Worm (Caenorhabditis elegans) whole organism, L4 larva: Measurements from ENCODE around the gene C25E10.12.

ENCODE experiments used
- F44E2.7 ChIP-seq: fragments of 200-800 bp; sonication (Bioruptor generic); IDR thresholded peaks from 2 replicates; pipeline ENCODE4 v2.1.2; 2022; ENCODE audit warnings: missing genetic modification characterization, missing compliant biosample characterization
- F49E8.2 ChIP-seq: sonication (generic microtip); optimal IDR thresholded peaks from 2 replicates; lab custom pipeline; 2016; ENCODE audit warnings: missing compliant biosample characterization, mild to moderate bottlenecking, missing genetic modification characterization, borderline replicate concordance
- R02D3.7 ChIP-seq: fragments of 150-350 bp; sonication (generic microtip); optimal IDR thresholded peaks from 3 replicates; lab custom pipeline; 2014; ENCODE audit warnings: missing biosample characterization, missing genetic modification characterization
- T20F7.1 ChIP-seq: fragments of 200-800 bp; sonication (Bioruptor generic); optimal IDR thresholded peaks from 2 replicates; lab custom pipeline; 2018; ENCODE audit warnings: mild to moderate bottlenecking, missing genetic modification characterization, missing compliant biosample characterization
- T26A8.4 ChIP-seq: fragments of 200-800 bp; sonication (Bioruptor generic); IDR thresholded peaks from 2 replicates; pipeline ENCODE4 v1.3.6; 2022; ENCODE audit warnings: missing genetic modification characterization, missing compliant biosample characterization
- Y105C5A.15 ChIP-seq: fragments of 200-800 bp; sonication (Bioruptor generic); IDR thresholded peaks from 2 replicates; pipeline ENCODE4 v1.3.6; 2022; ENCODE audit warnings: missing genetic modification characterization, missing compliant biosample characterization
- Y75B8A.6 ChIP-seq: fragments of 200-800 bp; sonication (Bioruptor generic); IDR thresholded peaks from 2 replicates; pipeline ENCODE4 v1.3.6; 2022; ENCODE audit warnings: missing genetic modification reagents, missing genetic modification characterization, missing compliant biosample characterization
- ZK337.2 ChIP-seq: fragments of 200-800 bp; sonication (Bioruptor generic); IDR thresholded peaks from 2 replicates; pipeline ENCODE4 v1.3.6; 2022; ENCODE audit warnings: missing genetic modification reagents, missing genetic modification characterization, missing compliant biosample characterization
- aha-1 ChIP-seq: fragments of 150-350 bp; peaks from one replicate; lab custom pipeline; 2014; ENCODE audit warnings: missing biosample characterization, missing genetic modification characterization
- arid-1 ChIP-seq: fragments of 200-800 bp; sonication (Bioruptor generic); conservative IDR thresholded peaks from 2 replicates; pipeline ENCODE4 v1.3.6; 2022; ENCODE audit warnings: missing genetic modification reagents, missing genetic modification characterization, missing compliant biosample characterization
- ceh-20 ChIP-seq: fragments of 200-800 bp; sonication (Bioruptor generic); IDR thresholded peaks from 2 replicates; pipeline ENCODE4 v1.3.6; 2022; ENCODE audit warnings: missing genetic modification reagents, missing genetic modification characterization, missing compliant biosample characterization
- ceh-28 ChIP-seq: fragments of 150-350 bp; optimal IDR thresholded peaks from 2 replicates; lab custom pipeline; 2014; ENCODE audit warnings: missing biosample characterization, missing genetic modification reagents, missing genetic modification characterization
- ceh-32 ChIP-seq: sonication (generic microtip); optimal IDR thresholded peaks from 2 replicates; lab custom pipeline; 2016; ENCODE audit warnings: mild to moderate bottlenecking, missing genetic modification characterization, missing compliant biosample characterization; ENCODE audit not compliant: poor library complexity
- ceh-44 ChIP-seq: fragments of 200-800 bp; sonication (Bioruptor generic); IDR thresholded peaks from 2 replicates; pipeline ENCODE4 v1.3.6; 2022; ENCODE audit warnings: missing genetic modification reagents, missing genetic modification characterization, missing compliant biosample characterization
- ceh-82 ChIP-seq: sonication (generic microtip); optimal IDR thresholded peaks from 2 replicates; lab custom pipeline; 2017; ENCODE audit warnings: missing biosample characterization, missing genetic modification characterization
- ctbp-1 ChIP-seq: fragments of 200-800 bp; sonication (Bioruptor generic); IDR thresholded peaks from 2 replicates; pipeline ENCODE4 v1.3.6; 2022; ENCODE audit warnings: missing genetic modification reagents, missing genetic modification characterization, missing compliant biosample characterization
- daf-12 ChIP-seq: fragments of 150-350 bp; optimal IDR thresholded peaks from 2 replicates; lab custom pipeline; 2014; ENCODE audit warnings: missing biosample characterization, missing genetic modification reagents, missing genetic modification characterization
- daf-19 ChIP-seq: fragments of 200-800 bp; sonication (Bioruptor generic); conservative IDR thresholded peaks from 2 replicates; pipeline ENCODE4 v1.3.6; 2022; ENCODE audit warnings: missing genetic modification characterization, missing compliant biosample characterization
- dmd-6 ChIP-seq: fragments of 200-800 bp; sonication (Bioruptor generic); IDR thresholded peaks from 2 replicates; pipeline ENCODE4 v1.3.6; 2022; ENCODE audit warnings: missing genetic modification reagents, missing genetic modification characterization, missing compliant biosample characterization
- dpl-1 ChIP-seq: fragments of 150-350 bp; optimal IDR thresholded peaks from 2 replicates; lab custom pipeline; 2014; ENCODE audit warnings: missing biosample characterization, missing genetic modification reagents, missing genetic modification characterization
- dve-1 ChIP-seq: sonication (generic microtip); optimal IDR thresholded peaks from 2 replicates; lab custom pipeline; 2017; ENCODE audit warnings: antibody characterized with exemption, mild to moderate bottlenecking, missing genetic modification characterization, missing compliant biosample characterization; ENCODE audit not compliant: insufficient read depth
- fkh-10 ChIP-seq: fragments of 150-350 bp; optimal IDR thresholded peaks from 2 replicates; lab custom pipeline; 2014; ENCODE audit warnings: missing biosample characterization, missing genetic modification reagents, missing genetic modification characterization
- fos-1 ChIP-seq: fragments of 150-350 bp; optimal IDR thresholded peaks from 2 replicates; lab custom pipeline; 2014; ENCODE audit warnings: missing biosample characterization, missing genetic modification characterization
- gei-8 ChIP-seq: fragments of 200-800 bp; sonication (Bioruptor generic); optimal IDR thresholded peaks from 2 replicates; lab custom pipeline; 2018; ENCODE audit warnings: mild to moderate bottlenecking, missing genetic modification characterization, missing compliant biosample characterization
- hif-1 ChIP-seq, 2 experiments: sonication (generic microtip); optimal IDR thresholded peaks; 2 replicates each; lab custom pipeline; 2016 to 2017; ENCODE audit warnings: missing compliant biosample characterization in 2 of 2, missing genetic modification characterization in 2 of 2, missing genetic modification reagents in 2 of 2, missing genotype in 2 of 2, mild to moderate bottlenecking in 1 of 2
- hlh-11 ChIP-seq: fragments of 200-800 bp; sonication (Bioruptor generic); optimal IDR thresholded peaks from 2 replicates; lab custom pipeline; 2018; ENCODE audit warnings: mild to moderate bottlenecking, missing genetic modification characterization, missing compliant biosample characterization
- hlh-30 ChIP-seq: sonication (generic microtip); optimal IDR thresholded peaks from 2 replicates; lab custom pipeline; 2017; ENCODE audit warnings: antibody characterized with exemption, mild to moderate bottlenecking, missing genetic modification characterization, missing compliant biosample characterization; ENCODE audit not compliant: insufficient read depth
- jun-1 ChIP-seq: fragments of 150-350 bp; optimal IDR thresholded peaks from 2 replicates; lab custom pipeline; 2014; ENCODE audit warnings: missing biosample characterization, missing genetic modification reagents, missing genetic modification characterization
- lim-7 ChIP-seq: fragments of 200-800 bp; sonication (Bioruptor generic); IDR thresholded peaks from 2 replicates; pipeline ENCODE4 v1.3.6; 2022; ENCODE audit warnings: missing genetic modification characterization, missing compliant biosample characterization
- lin-15B ChIP-seq: fragments of 150-350 bp; sonication (generic microtip); optimal IDR thresholded peaks from 3 replicates; lab custom pipeline; 2014; ENCODE audit warnings: missing biosample characterization, missing genetic modification characterization
- lin-38 ChIP-seq: fragments of 200-800 bp; sonication (Bioruptor generic); IDR thresholded peaks from 2 replicates; pipeline ENCODE4 v1.3.6; 2022; ENCODE audit warnings: missing genetic modification reagents, missing genetic modification characterization, missing compliant biosample characterization
- madf-5 ChIP-seq, 2 experiments: fragments of 200-800 bp; sonication (Bioruptor generic); IDR thresholded peaks; 2 replicates each; pipeline ENCODE4 v1.3.6; 2022; ENCODE audit warnings: missing compliant biosample characterization in 2 of 2, missing genetic modification characterization in 2 of 2
- madf-9 ChIP-seq: fragments of 200-800 bp; sonication (Bioruptor generic); conservative IDR thresholded peaks from 2 replicates; pipeline ENCODE4 v1.3.6; 2022; ENCODE audit warnings: missing genetic modification reagents, missing genetic modification characterization, missing compliant biosample characterization
- mdl-1 ChIP-seq, 2 experiments: fragments of 150-350 bp in 1 of 2; sonication (generic microtip) in 1 of 2; optimal IDR thresholded peaks; 2 replicates each; lab custom pipeline; 2014 to 2017; ENCODE audit warnings: missing biosample characterization in 2 of 2, missing genetic modification characterization in 2 of 2
- mep-1 ChIP-seq: fragments of 150-350 bp; sonication (generic microtip); optimal IDR thresholded peaks from 3 replicates; lab custom pipeline; 2014; ENCODE audit warnings: missing biosample characterization, missing genetic modification characterization
- mxl-2 ChIP-seq: fragments of 200-800 bp; sonication (Bioruptor generic); conservative IDR thresholded peaks from 2 replicates; pipeline ENCODE4 v1.3.6; 2022; ENCODE audit warnings: missing genetic modification reagents, missing genetic modification characterization, missing compliant biosample characterization
- nhr-10 ChIP-seq: fragments of 150-350 bp; optimal IDR thresholded peaks from 2 replicates; lab custom pipeline; 2014; ENCODE audit warnings: missing biosample characterization, missing genetic modification characterization
- nhr-11 ChIP-seq: fragments of 150-350 bp; optimal IDR thresholded peaks from 2 replicates; lab custom pipeline; 2014; ENCODE audit warnings: missing biosample characterization, missing genetic modification characterization
- nhr-28 ChIP-seq: fragments of 150-350 bp; optimal IDR thresholded peaks from 2 replicates; lab custom pipeline; 2014; ENCODE audit warnings: missing biosample characterization, missing genetic modification characterization
- nhr-41 ChIP-seq: fragments of 200-800 bp; sonication (Bioruptor generic); IDR thresholded peaks from 2 replicates; pipeline ENCODE4 v1.3.6; 2022; ENCODE audit warnings: missing genetic modification reagents, missing genetic modification characterization, missing compliant biosample characterization
- nhr-42 ChIP-seq: fragments of 200-800 bp; sonication (Bioruptor generic); IDR thresholded peaks from 2 replicates; pipeline ENCODE4 v1.3.6; 2022; ENCODE audit warnings: missing genetic modification characterization, missing compliant biosample characterization
- pha-4 ChIP-seq, 2 experiments: fragments of 150-350 bp in 1 of 2; fragments of 200-800 bp in 1 of 2; sonication (Bioruptor generic) in 1 of 2; IDR thresholded peaks in 1 of 2; optimal IDR thresholded peaks in 1 of 2; 2 replicates each; pipeline versions ENCODE4 v1.3.6 to Lab custom; 2014 to 2022; ENCODE audit warnings: missing genetic modification characterization in 2 of 2, missing genetic modification reagents in 2 of 2, missing biosample characterization in 1 of 2, missing compliant biosample characterization in 1 of 2
- pqm-1 ChIP-seq: sonication (generic microtip); optimal IDR thresholded peaks from 2 replicates; lab custom pipeline; 2017; ENCODE audit warnings: missing biosample characterization, missing genetic modification characterization
- sdz-12 ChIP-seq: fragments of 200-800 bp; sonication (Bioruptor generic); optimal IDR thresholded peaks from 2 replicates; lab custom pipeline; 2018; ENCODE audit warnings: mild to moderate bottlenecking, missing genetic modification characterization, missing compliant biosample characterization
- set-16 ChIP-seq: fragments of 200-800 bp; sonication (Bioruptor generic); IDR thresholded peaks from 2 replicates; pipeline ENCODE4 v1.3.6; 2022; ENCODE audit warnings: missing genetic modification reagents, missing genetic modification characterization, missing compliant biosample characterization
- snpc-1.2 ChIP-seq: fragments of 200-800 bp; sonication (Bioruptor generic); IDR thresholded peaks from 2 replicates; pipeline ENCODE4 v1.3.6; 2022; ENCODE audit warnings: missing genetic modification reagents, missing genetic modification characterization, missing compliant biosample characterization
- snpc-4 ChIP-seq: fragments of 150-350 bp; optimal IDR thresholded peaks from 2 replicates; lab custom pipeline; 2014; ENCODE audit warnings: missing biosample characterization, missing genetic modification characterization
- unc-39 ChIP-seq: sonication (generic microtip); optimal IDR thresholded peaks from 2 replicates; lab custom pipeline; 2017; ENCODE audit warnings: missing biosample characterization, missing genetic modification characterization
- zfp-3 ChIP-seq: fragments of 200-800 bp; sonication (Bioruptor generic); conservative IDR thresholded peaks from 2 replicates; pipeline ENCODE4 v1.3.6; 2022; ENCODE audit warnings: missing genetic modification reagents, missing genetic modification characterization, missing compliant biosample characterization
- zip-2 ChIP-seq: fragments of 150-350 bp; optimal IDR thresholded peaks from 2 replicates; lab custom pipeline; 2014; ENCODE audit warnings: missing biosample characterization, missing genetic modification characterization

Gene C25E10.12

ce11 chrV:9081410-9081809 is 19.2 kb upstream of the C25E10.12 start (continued):
- TF ChIP-seq mxl-2 (GFP tag; lab: Robert Waterston, UW) (no peak), ceh-32 (tag; lab: Kevin White, UChicago) (no peak), madf-9 (GFP tag; lab: Robert Waterston, UW) (no peak), dve-1 (tag; lab: Kevin White, UChicago) (peak; percentile 70), set-16 (GFP tag; lab: Robert Waterston, UW) (no peak), pha-4 (GFP tag; IDR thresholded peaks at IDR 0.05; lab: Robert Waterston, UW) (no peak), pha-4 (tag; optimal IDR thresholded peaks at IDR 0.05; lab: Kevin White, UChicago) (peak; percentile 62), mep-1 (tag; lab: Kevin White, UChicago) (no peak), nhr-41 (GFP tag; lab: Robert Waterston, UW) (no peak), R02D3.7 (tag; lab: Kevin White, UChicago) (no peak), nhr-28 (tag; lab: Kevin White, UChicago) (peak; percentile 38), ceh-20 (GFP tag; lab: Robert Waterston, UW) (no peak), lim-7 (GFP tag; lab: Robert Waterston, UW) (no peak), T20F7.1 (GFP tag; lab: Kevin White, UChicago) (no peak), ceh-44 (GFP tag; lab: Robert Waterston, UW) (no peak), fkh-10 (GFP tag; lab: Kevin White, UChicago) (no peak), nhr-42 (GFP tag; lab: Robert Waterston, UW) (no peak), dmd-6 (GFP tag; lab: Robert Waterston, UW) (no peak; the same call in 1 of the 2 replicates), ctbp-1 (GFP tag; lab: Robert Waterston, UW) (no peak), sdz-12 (no peak), madf-5 (GFP tag; IDR thresholded peaks at IDR 0.05; lab: Robert Waterston, UW) (no peak), F49E8.2 (tag; lab: Kevin White, UChicago) (no peak), lin-15B (tag; lab: Kevin White, UChicago) (no peak), daf-19 (GFP tag; lab: Robert Waterston, UW) (no peak), lin-38 (GFP tag; lab: Robert Waterston, UW) (no peak), fos-1 (tag; lab: Kevin White, UChicago) (no peak), dpl-1 (GFP tag; lab: Kevin White, UChicago) (no peak), ceh-28 (tag; lab: Kevin White, UChicago) (no peak), T26A8.4 (no peak), mdl-1 (tag; optimal IDR thresholded peaks at IDR 0.05; lab: Kevin White, UChicago) (no peak), Y105C5A.15 (no peak), nhr-10 (no peak), hif-1 (tag; optimal IDR thresholded peaks at IDR 0.05; lab: Kevin White, UChicago) (peak in 1 of 2 experiments; percentile 16), pqm-1 (peak; percentile 44), snpc-4 (tag; lab: Kevin White, UChicago) (no peak), unc-39 (no peak), aha-1 (tag; lab: Kevin White, UChicago) (peak; percentile 65), ZK337.2 (GFP tag; lab: Robert Waterston, UW) (no peak), F44E2.7 (no peak), nhr-11 (tag; lab: Kevin White, UChicago) (no peak), hlh-11 (tag; lab: Kevin White, UChicago) (peak; percentile 57), snpc-1.2 (GFP tag; lab: Robert Waterston, UW) (no peak), zfp-3 (no peak), hlh-30 (peak; percentile 29), Y75B8A.6 (no peak), arid-1 (GFP tag; lab: Robert Waterston, UW) (no peak), zip-2 (tag; lab: Kevin White, UChicago) (no peak), daf-12 (tag; lab: Kevin White, UChicago) (no peak), jun-1 (no peak), ceh-82 (tag; lab: Kevin White, UChicago) (no peak), gei-8 (no peak)
